Fruit fly (Drosophila melanogaster): ENCODE results near the gene CG8001.

Gene CG8001

dm6 chr3L:1774713-1775648 lies 19.0 kb downstream of the CG8001 start, which contains the start of the genes CG13933 and PolD2 (continued):
- TF ChIP-seq cato (GFP tag; optimal IDR thresholded peaks at IDR 0.05; ENCODE audit: borderline replicate concordance) (peak; percentile 94), fd102C (GFP tag; optimal IDR thresholded peaks at IDR 0.05) (peak; percentile 52), CG2202 (tag; optimal IDR thresholded peaks at IDR 0.05) (peak; percentile 96), CG4854 (GFP tag; optimal IDR thresholded peaks at IDR 0.05) (no peak), Xrp1 (GFP tag; IDR thresholded peaks at IDR 0.05) (peak; percentile 99), wek (GFP tag; optimal IDR thresholded peaks at IDR 0.05) (peak; percentile 24), gro (GFP tag; optimal IDR thresholded peaks at IDR 0.05) (no peak), Fer1 (GFP tag; optimal IDR thresholded peaks at IDR 0.05) (no peak), CG10543 (GFP tag; optimal IDR thresholded peaks at IDR 0.05) (peak; percentile 90), stc (GFP tag; IDR thresholded peaks at IDR 0.05) (peak; percentile 99), chm (GFP tag; IDR thresholded peaks at IDR 0.05) (peak; percentile 98), CG7357 (GFP tag; IDR thresholded peaks at IDR 0.05) (peak; percentile 88), da (GFP tag; optimal IDR thresholded peaks at IDR 0.05) (no peak), fd96Cb (tag; optimal IDR thresholded peaks at IDR 0.05) (peak; percentile 91), CG14014 (GFP tag; IDR thresholded peaks at IDR 0.05) (peak; percentile 99), usp (GFP tag; optimal IDR thresholded peaks at IDR 0.05) (no peak), CG2116 (GFP tag; optimal IDR thresholded peaks at IDR 0.05) (peak; percentile 83), Tbp (GFP tag; optimal IDR thresholded peaks at IDR 0.05) (no peak), Mes4 (GFP tag; optimal IDR thresholded peaks at IDR 0.05) (peak; percentile 56), slou (GFP tag; optimal IDR thresholded peaks at IDR 0.05) (peak; percentile 84), pum (GFP tag; optimal IDR thresholded peaks at IDR 0.05) (peak; percentile 65), hkb (optimal IDR thresholded peaks at IDR 0.05) (no peak), hkb (GFP tag; IDR thresholded peaks at IDR 0.05) (peak; percentile 98), CG7372 (GFP tag; IDR thresholded peaks at IDR 0.05) (peak; percentile 93), Med (GFP tag) (peak; percentile 96), Opbp (GFP tag; IDR thresholded peaks at IDR 0.05; ENCODE audit: partially characterized antibody) (peak; percentile 43), CG7963 (GFP tag; IDR thresholded peaks at IDR 0.05; ENCODE audit: partially characterized antibody) (peak; percentile 81), dm (GFP tag; optimal IDR thresholded peaks at IDR 0.05) (peak; percentile 58), CG31224 (GFP tag; IDR thresholded peaks at IDR 0.05) (peak; percentile 91), CG10321 (GFP tag; IDR thresholded peaks at IDR 0.05) (peak; percentile 85), CG2875 (GFP tag; optimal IDR thresholded peaks at IDR 0.05) (peak; percentile 90), CG34422 (GFP tag; IDR thresholded peaks at IDR 0.05) (peak; percentile 99), CG12391 (tag; optimal IDR thresholded peaks at IDR 0.05) (peak; percentile 98), CG30403 (GFP tag; optimal IDR thresholded peaks at IDR 0.05) (peak; percentile 92), pfk (GFP tag; optimal IDR thresholded peaks at IDR 0.05) (no peak), Eip74EF (GFP tag; optimal IDR thresholded peaks at IDR 0.05) (peak in 1 of 2 experiments; percentile 97), ac (GFP tag; optimal IDR thresholded peaks at IDR 0.05) (peak; percentile 95), Oaz (GFP tag; IDR thresholded peaks at IDR 0.05) (peak; percentile 96), CG9817 (tag; optimal IDR thresholded peaks at IDR 0.05) (peak; percentile 97), H2.0 (GFP tag; IDR thresholded peaks at IDR 0.05) (peak; percentile 99), Atf6 (GFP tag; IDR thresholded peaks at IDR 0.05) (peak; percentile 97), stwl (tag; optimal IDR thresholded peaks at IDR 0.05) (no peak), fd64A (GFP tag; optimal IDR thresholded peaks at IDR 0.05) (no peak), eyg (GFP tag; optimal IDR thresholded peaks at IDR 0.05) (no peak), E2f1 (GFP tag; IDR thresholded peaks at IDR 0.05) (peak; percentile 99), CG5245 (GFP tag; optimal IDR thresholded peaks at IDR 0.05) (peak; percentile 55), D19A (tag; optimal IDR thresholded peaks at IDR 0.05) (no peak), dpn (GFP tag; optimal IDR thresholded peaks at IDR 0.05) (peak; percentile 53 to 98), CG8388 (GFP tag; optimal IDR thresholded peaks at IDR 0.05) (peak; percentile 96)
